Worm (Caenorhabditis elegans) whole organism, L4 larva: ENCODE data around the gene sre-13.

Experiments used
- F10B5.3 ChIP-seq: sonication (generic microtip); optimal IDR thresholded peaks from 2 replicates; lab custom pipeline; 2016; ENCODE audit warnings: mild to moderate bottlenecking, missing genetic modification characterization, missing compliant biosample characterization
- F44E2.7 ChIP-seq: fragments of 200-800 bp; sonication (Bioruptor generic); IDR thresholded peaks from 2 replicates; pipeline ENCODE4 v2.1.2; 2022; ENCODE audit warnings: missing genetic modification characterization, missing compliant biosample characterization
- F49E8.2 ChIP-seq: sonication (generic microtip); optimal IDR thresholded peaks from 2 replicates; lab custom pipeline; 2016; ENCODE audit warnings: missing compliant biosample characterization, mild to moderate bottlenecking, missing genetic modification characterization, borderline replicate concordance
- ZK546.5 ChIP-seq, 2 experiments: sonication (generic microtip); optimal IDR thresholded peaks; 2 replicates each; lab custom pipeline; 2017; ENCODE audit warnings: missing biosample characterization in 2 of 2, missing genetic modification characterization in 2 of 2
- aha-1 ChIP-seq: fragments of 150-350 bp; peaks from one replicate; lab custom pipeline; 2014; ENCODE audit warnings: missing biosample characterization, missing genetic modification characterization
- arid-1 ChIP-seq: fragments of 200-800 bp; sonication (Bioruptor generic); conservative IDR thresholded peaks from 2 replicates; pipeline ENCODE4 v1.3.6; 2022; ENCODE audit warnings: missing genetic modification reagents, missing genetic modification characterization, missing compliant biosample characterization
- attf-4 ChIP-seq: sonication (generic microtip); optimal IDR thresholded peaks from 3 replicates; lab custom pipeline; 2017; ENCODE audit warnings: missing biosample characterization, missing genetic modification characterization
- ceh-32 ChIP-seq: sonication (generic microtip); optimal IDR thresholded peaks from 2 replicates; lab custom pipeline; 2016; ENCODE audit warnings: mild to moderate bottlenecking, missing genetic modification characterization, missing compliant biosample characterization; ENCODE audit not compliant: poor library complexity
- ceh-44 ChIP-seq: fragments of 200-800 bp; sonication (Bioruptor generic); IDR thresholded peaks from 2 replicates; pipeline ENCODE4 v1.3.6; 2022; ENCODE audit warnings: missing genetic modification reagents, missing genetic modification characterization, missing compliant biosample characterization
- ceh-62 ChIP-seq: sonication (generic microtip); optimal IDR thresholded peaks from 2 replicates; lab custom pipeline; 2017; ENCODE audit warnings: missing biosample characterization, missing genetic modification characterization
- cey-2 ChIP-seq: sonication (generic microtip); optimal IDR thresholded peaks from 3 replicates; lab custom pipeline; 2017; ENCODE audit warnings: missing genetic modification characterization, mild to moderate bottlenecking, missing compliant biosample characterization, antibody characterized with exemption, borderline replicate concordance; ENCODE audit not compliant: insufficient read depth
- daf-16 ChIP-seq, 3 experiments: sonication (generic microtip); optimal IDR thresholded peaks; 2 replicates each; lab custom pipeline; 2016 to 2017; ENCODE audit warnings: missing genetic modification characterization in 3 of 3, missing genetic modification reagents in 3 of 3, mild to moderate bottlenecking in 2 of 3, missing compliant biosample characterization in 2 of 3, missing biosample characterization in 1 of 3, moderate library complexity in 1 of 3
- daf-19 ChIP-seq: fragments of 200-800 bp; sonication (Bioruptor generic); conservative IDR thresholded peaks from 2 replicates; pipeline ENCODE4 v1.3.6; 2022; ENCODE audit warnings: missing genetic modification characterization, missing compliant biosample characterization
- dmd-6 ChIP-seq: fragments of 200-800 bp; sonication (Bioruptor generic); IDR thresholded peaks from 2 replicates; pipeline ENCODE4 v1.3.6; 2022; ENCODE audit warnings: missing genetic modification reagents, missing genetic modification characterization, missing compliant biosample characterization
- egl-27 ChIP-seq: sonication (generic microtip); optimal IDR thresholded peaks from 3 replicates; lab custom pipeline; 2017; ENCODE audit warnings: missing biosample characterization, missing genetic modification reagents, missing genetic modification characterization
- hlh-11 ChIP-seq: fragments of 200-800 bp; sonication (Bioruptor generic); optimal IDR thresholded peaks from 2 replicates; lab custom pipeline; 2018; ENCODE audit warnings: mild to moderate bottlenecking, missing genetic modification characterization, missing compliant biosample characterization
- hlh-30 ChIP-seq: sonication (generic microtip); optimal IDR thresholded peaks from 2 replicates; lab custom pipeline; 2017; ENCODE audit warnings: antibody characterized with exemption, mild to moderate bottlenecking, missing genetic modification characterization, missing compliant biosample characterization; ENCODE audit not compliant: insufficient read depth
- mdl-1 ChIP-seq, 2 experiments: fragments of 150-350 bp in 1 of 2; sonication (generic microtip) in 1 of 2; optimal IDR thresholded peaks; 2 replicates each; lab custom pipeline; 2014 to 2017; ENCODE audit warnings: missing biosample characterization in 2 of 2, missing genetic modification characterization in 2 of 2
- mxl-3 ChIP-seq: fragments of 200-800 bp; sonication (Bioruptor generic); optimal IDR thresholded peaks from 2 replicates; lab custom pipeline; 2018; ENCODE audit warnings: mild to moderate bottlenecking, missing genetic modification characterization, missing compliant biosample characterization
- nhr-102 ChIP-seq: sonication (generic microtip); optimal IDR thresholded peaks from 2 replicates; lab custom pipeline; 2016; ENCODE audit warnings: mild to moderate bottlenecking, missing genetic modification characterization, moderate library complexity, missing compliant biosample characterization
- nhr-111 ChIP-seq: fragments of 200-800 bp; sonication (Bioruptor generic); optimal IDR thresholded peaks from 2 replicates; lab custom pipeline; 2018; ENCODE audit warnings: mild to moderate bottlenecking, missing genetic modification characterization, missing compliant biosample characterization
- nhr-28 ChIP-seq: fragments of 150-350 bp; optimal IDR thresholded peaks from 2 replicates; lab custom pipeline; 2014; ENCODE audit warnings: missing biosample characterization, missing genetic modification characterization
- nhr-48 ChIP-seq: sonication (generic microtip); optimal IDR thresholded peaks from 2 replicates; lab custom pipeline; 2016; ENCODE audit warnings: mild to moderate bottlenecking, missing genetic modification characterization, missing compliant biosample characterization
- nhr-76 ChIP-seq: fragments of 150-350 bp; optimal IDR thresholded peaks from 2 replicates; lab custom pipeline; 2014; ENCODE audit warnings: missing biosample characterization, missing genetic modification characterization
- saeg-2 ChIP-seq: fragments of 200-800 bp; sonication (Bioruptor generic); IDR thresholded peaks from 2 replicates; pipeline ENCODE4 v1.3.6; 2022; ENCODE audit warnings: missing genetic modification reagents, missing genetic modification characterization, missing compliant biosample characterization
- sdz-12 ChIP-seq: fragments of 200-800 bp; sonication (Bioruptor generic); optimal IDR thresholded peaks from 2 replicates; lab custom pipeline; 2018; ENCODE audit warnings: mild to moderate bottlenecking, missing genetic modification characterization, missing compliant biosample characterization
- tag-97 ChIP-seq: fragments of 200-800 bp; sonication (Bioruptor generic); IDR thresholded peaks from 2 replicates; pipeline ENCODE4 v1.3.6; 2022; ENCODE audit warnings: missing genetic modification characterization, missing compliant biosample characterization
- tra-1 ChIP-seq: fragments of 200-800 bp; sonication (Bioruptor generic); IDR thresholded peaks from 2 replicates; pipeline ENCODE4 v1.3.6; 2022; ENCODE audit warnings: missing genetic modification reagents, missing genetic modification characterization, missing compliant biosample characterization
- unc-62 ChIP-seq, 3 experiments: fragments of 150-350 bp in 1 of 3; sonication (generic microtip); optimal IDR thresholded peaks in 2 of 3; peaks in 1 of 3; 1 replicate in 1 of 3; 2 replicates in 2 of 3; lab custom pipeline; 2014 to 2017; ENCODE audit warnings: missing biosample characterization in 3 of 3, missing genetic modification characterization in 3 of 3, missing genetic modification reagents in 3 of 3, missing genotype in 1 of 3
- zag-1 ChIP-seq: fragments of 150-350 bp; optimal IDR thresholded peaks from 2 replicates; lab custom pipeline; 2014; ENCODE audit warnings: missing biosample characterization, missing genetic modification characterization
- zfp-2 ChIP-seq: sonication (generic microtip); optimal IDR thresholded peaks from 2 replicates; lab custom pipeline; 2016; ENCODE audit warnings: mild to moderate bottlenecking, missing genetic modification characterization, missing compliant biosample characterization
- zip-2 ChIP-seq: fragments of 150-350 bp; optimal IDR thresholded peaks from 2 replicates; lab custom pipeline; 2014; ENCODE audit warnings: missing biosample characterization, missing genetic modification characterization
- ztf-11 ChIP-seq: fragments of 150-350 bp; optimal IDR thresholded peaks from 2 replicates; lab custom pipeline; 2014; ENCODE audit warnings: missing biosample characterization, missing genetic modification characterization

sre-13 gene

ce11 chrII:14673636-14674035 is 37.0 kb upstream of the sre-13 start:
- no peak for TF ChIP-seq zip-2 (tag; lab: Kevin White, UChicago)
- TF ChIP-seq daf-19 (GFP tag; lab: Robert Waterston, UW), result no peak
- TF ChIP-seq dmd-6 (GFP tag; lab: Robert Waterston, UW), result no peak
- no peak for TF ChIP-seq nhr-102
- TF ChIP-seq ceh-62 (tag; lab: Kevin White, UChicago), result no peak
- TF ChIP-seq cey-2, result no peak
- TF ChIP-seq ceh-44 (GFP tag; lab: Robert Waterston, UW), result no peak
- no peak for TF ChIP-seq F44E2.7 (GFP tag; lab: Robert Waterston, UW)
- peak; percentile 42 for TF ChIP-seq nhr-28
- no peak for TF ChIP-seq ztf-11 (tag; lab: Kevin White, UChicago)
- no peak for TF ChIP-seq nhr-111 (GFP tag; lab: Kevin White, UChicago)
- peak in 1 of 2 experiments; percentile 41 for TF ChIP-seq mdl-1 (tag; optimal IDR thresholded peaks at IDR 0.05; lab: Kevin White, UChicago)
- no peak for TF ChIP-seq saeg-2 (GFP tag; lab: Robert Waterston, UW)
- TF ChIP-seq nhr-48 (tag; lab: Kevin White, UChicago), result no peak
- peak; percentile 76 for TF ChIP-seq mxl-3 (GFP tag; lab: Kevin White, UChicago)
- no peak for TF ChIP-seq ZK546.5 (tag; optimal IDR thresholded peaks at IDR 0.05; lab: Kevin White, UChicago)
- TF ChIP-seq unc-62 (GFP tag; optimal IDR thresholded peaks at IDR 0.05 in 1 of 2; lab: Kevin White, UChicago), result peak in 1 of 2 experiments; percentile 68
- no peak for TF ChIP-seq unc-62 (tag; optimal IDR thresholded peaks at IDR 0.05; lab: Kevin White, UChicago)
- TF ChIP-seq zfp-2 (tag; lab: Kevin White, UChicago), result no peak
- no peak for TF ChIP-seq F10B5.3
- TF ChIP-seq tag-97 (GFP tag; lab: Robert Waterston, UW), result no peak
- TF ChIP-seq arid-1 (GFP tag; lab: Robert Waterston, UW), result no peak
- TF ChIP-seq hlh-30, result no peak

- TF ChIP-seq hlh-30, result no peak
- TF ChIP-seq unc-62 (GFP tag; optimal IDR thresholded peaks at IDR 0.05 in 1 of 2; lab: Kevin White, UChicago), result peak in 1 of 2 experiments; percentile 87
- TF ChIP-seq unc-62 (tag; optimal IDR thresholded peaks at IDR 0.05; lab: Kevin White, UChicago), result no peak
- no peak for TF ChIP-seq zag-1
Measured at ce11 chrII:14672095-14672494, 35.5 kb upstream of the sre-13 start.

- no peak for TF ChIP-seq sdz-12
- peak; percentile 28 for TF ChIP-seq aha-1
- TF ChIP-seq hlh-30, result no peak
- peak in 1 of 2 experiments; percentile 41 for TF ChIP-seq daf-16 (GFP tag; optimal IDR thresholded peaks at IDR 0.05; lab: Kevin White, UChicago)
- TF ChIP-seq daf-16 (tag; optimal IDR thresholded peaks at IDR 0.05; lab: Kevin White, UChicago), result no peak
- peak in 1 of 2 experiments; percentile 40 for TF ChIP-seq mdl-1 (tag; optimal IDR thresholded peaks at IDR 0.05; lab: Kevin White, UChicago)
- TF ChIP-seq hlh-11 (tag; lab: Kevin White, UChicago), result peak; percentile 39
- TF ChIP-seq F49E8.2 (tag; lab: Kevin White, UChicago), result no peak
- no peak for TF ChIP-seq egl-27 (tag; lab: Kevin White, UChicago)
- TF ChIP-seq attf-4, result no peak
- TF ChIP-seq ceh-32, result no peak
- no peak for TF ChIP-seq nhr-76 (tag; lab: Kevin White, UChicago)
- peak; percentile 14 for TF ChIP-seq nhr-28
Measured at ce11 chrII:14670175-14670574, 33.5 kb upstream of the sre-13 start.

- TF ChIP-seq aha-1 (peak; percentile 95), nhr-28 (peak; percentile 1), tra-1 (GFP tag; lab: Robert Waterston, UW) (no peak)
- TF ChIP-seq, all 104 proteins: peak for 2
Measured at ce11 chrII:14668608-14669007, 32.0 kb upstream of the sre-13 start.

ce11 chrII:14666274-14666673 is 29.6 kb upstream of the sre-13 start:
- no peak for TF ChIP-seq nhr-28
- TF ChIP-seq unc-62 (GFP tag; optimal IDR thresholded peaks at IDR 0.05 in 1 of 2; lab: Kevin White, UChicago), result peak in 1 of 2 experiments; percentile 90
- TF ChIP-seq unc-62 (tag; optimal IDR thresholded peaks at IDR 0.05; lab: Kevin White, UChicago), result no peak
